Worm (Caenorhabditis elegans): ENCODE results near the gene F38B7.3.

DNA sequence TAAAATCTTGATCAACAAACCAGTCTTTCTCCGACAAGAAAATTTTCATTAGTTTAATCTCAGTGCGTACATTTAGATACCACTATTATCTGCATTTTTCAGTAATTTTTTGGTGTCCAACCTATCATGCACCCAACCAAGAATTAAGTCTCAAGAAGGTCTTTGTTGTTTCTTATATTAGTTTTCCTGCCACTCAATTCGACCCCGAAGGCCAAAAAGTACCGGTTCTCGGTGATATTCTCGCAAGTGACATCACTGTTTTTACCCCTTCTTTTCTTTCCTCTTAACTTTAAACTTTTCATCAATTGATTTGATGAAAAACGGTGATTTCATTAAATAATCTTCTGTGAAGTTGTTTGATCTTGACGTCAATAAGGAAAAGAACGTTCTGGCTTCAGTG, 5.3 kb upstream of the F38B7.3 start, which contains the start of gene F38B7.2:
- no peak for TF ChIP-seq nhr-84 (tag; optimal IDR thresholded peaks at IDR 0.05)
- no peak for TF ChIP-seq fkh-10 (GFP tag; optimal IDR thresholded peaks at IDR 0.05)
- no peak for TF ChIP-seq skn-1 (tag; optimal IDR thresholded peaks at IDR 0.05)
- TF ChIP-seq nhr-11 (tag; optimal IDR thresholded peaks at IDR 0.05) = no peak
